Worm (Caenorhabditis elegans): Measurements from ENCODE around the gene F46C5.1.

ce11 chrII:8856524-8856923, 35.5 kb upstream of the F46C5.1 start:
- TF ChIP-seq him-1 (tag; optimal IDR thresholded peaks at IDR 0.05) (no peak), W03F9.2 (tag; optimal IDR thresholded peaks at IDR 0.05) (no peak), dao-5 (tag; optimal IDR thresholded peaks at IDR 0.05) (no peak)

Data from whole organism, L4/young adult.